Fruit fly (Drosophila melanogaster) whole organism, pupa: ENCODE results near the gene CG7126.

Experiments
- CG10348 ChIP-seq: fragments of 200-800 bp; sonication (Bioruptor generic); IDR thresholded peaks from 2 replicates; pipeline ENCODE4 v1.3.6; 2022; ENCODE audit warnings: missing biosample characterization, missing genetic modification characterization
- CG12605 ChIP-seq: fragments of 200-800 bp; sonication (Bioruptor generic); IDR thresholded peaks from 2 replicates; pipeline ENCODE4 v1.3.6; 2022; ENCODE audit warnings: missing biosample characterization, missing genetic modification characterization
- CG13204 ChIP-seq: fragments of 200-800 bp; sonication (Bioruptor generic); optimal IDR thresholded peaks from 2 replicates; lab custom pipeline; 2018; ENCODE audit warnings: missing biosample characterization, mild to moderate bottlenecking, missing genetic modification characterization, moderate library complexity
- CG14655 ChIP-seq: fragments of 200-800 bp; sonication (Bioruptor generic); optimal IDR thresholded peaks from 3 replicates; lab custom pipeline; 2017; ENCODE audit warnings: mild to moderate bottlenecking, missing biosample characterization, missing genetic modification reagents, missing genetic modification characterization
- CG15710 ChIP-seq: fragments of 200-800 bp; sonication (Bioruptor generic); optimal IDR thresholded peaks from 2 replicates; lab custom pipeline; 2018; ENCODE audit warnings: missing biosample characterization, mild to moderate bottlenecking, missing genetic modification characterization, moderate library complexity
- CG17806 ChIP-seq: fragments of 200-800 bp; sonication (Bioruptor generic); optimal IDR thresholded peaks from 2 replicates; lab custom pipeline; 2018; ENCODE audit warnings: missing biosample characterization, mild to moderate bottlenecking, missing genetic modification characterization, moderate library complexity
- CG32121 ChIP-seq: fragments of 200-800 bp; sonication (Bioruptor generic); IDR thresholded peaks from 2 replicates; pipeline ENCODE4 v1.3.6; 2022; ENCODE audit warnings: missing biosample characterization, missing genetic modification characterization
- CG34367 ChIP-seq: fragments of 200-800 bp; sonication (Bioruptor generic); optimal IDR thresholded peaks from 2 replicates; lab custom pipeline; 2018; ENCODE audit warnings: missing biosample characterization, mild to moderate bottlenecking, missing genetic modification characterization
- CG4496 ChIP-seq: fragments of 200-800 bp; sonication (Bioruptor generic); IDR thresholded peaks from 3 replicates; pipeline ENCODE4 v1.3.6; 2022; ENCODE audit warnings: missing biosample characterization, missing genetic modification characterization
- CG8159 ChIP-seq: fragments of 200-800 bp; sonication (Bioruptor generic); optimal IDR thresholded peaks from 3 replicates; lab custom pipeline; 2018; ENCODE audit warnings: missing biosample characterization, mild to moderate bottlenecking, missing genetic modification characterization, moderate library complexity
- CG8301 ChIP-seq: fragments of 200-800 bp; sonication (Bioruptor generic); optimal IDR thresholded peaks from 2 replicates; lab custom pipeline; 2018; ENCODE audit warnings: missing biosample characterization, mild to moderate bottlenecking, missing genetic modification characterization
- CG9948 ChIP-seq: fragments of 200-800 bp; sonication (Bioruptor generic); optimal IDR thresholded peaks from 2 replicates; lab custom pipeline; 2018; ENCODE audit warnings: missing biosample characterization, mild to moderate bottlenecking, missing genetic modification characterization, moderate library complexity
- D1 ChIP-seq: fragments of 200-800 bp; sonication (Bioruptor generic); optimal IDR thresholded peaks from 2 replicates; lab custom pipeline; 2018; ENCODE audit warnings: missing biosample characterization, mild to moderate bottlenecking, missing genetic modification characterization, moderate library complexity
- EcR ChIP-seq: fragments of 200-800 bp; sonication (Bioruptor generic); optimal IDR thresholded peaks from 3 replicates; lab custom pipeline; 2019; ENCODE audit warnings: missing biosample characterization, missing genetic modification characterization, mild to moderate bottlenecking, moderate library complexity, missing genetic modification reagents
- Ets98B ChIP-seq: fragments of 200-800 bp; sonication (Bioruptor generic); IDR thresholded peaks from 2 replicates; pipeline ENCODE4 v1.3.6; 2022; ENCODE audit warnings: missing biosample characterization, missing genetic modification characterization
- Pif1A ChIP-seq: fragments of 200-800 bp; sonication (Bioruptor generic); optimal IDR thresholded peaks from 3 replicates; lab custom pipeline; 2016; ENCODE audit warnings: missing biosample characterization, missing genetic modification characterization
- Pif1B ChIP-seq: fragments of 200-800 bp; sonication (Bioruptor generic); optimal IDR thresholded peaks from 3 replicates; lab custom pipeline; 2016; ENCODE audit warnings: missing biosample characterization, missing genetic modification characterization
- Snoo ChIP-seq: fragments of 200-800 bp; sonication (Bioruptor generic); optimal IDR thresholded peaks from 3 replicates; lab custom pipeline; 2017; ENCODE audit warnings: missing biosample characterization, mild to moderate bottlenecking, missing genetic modification characterization, inconsistent platforms
- fd96Ca ChIP-seq: fragments of 200-800 bp; sonication (Bioruptor generic); IDR thresholded peaks from 3 replicates; pipeline ENCODE4 v1.3.6; 2022; ENCODE audit warnings: missing biosample characterization, missing genetic modification characterization
- gl ChIP-seq: fragments of 200-800 bp; sonication (Bioruptor generic); optimal IDR thresholded peaks from 2 replicates; lab custom pipeline; 2018; ENCODE audit warnings: missing biosample characterization, mild to moderate bottlenecking, missing genetic modification characterization
- rn ChIP-seq: fragments of 200-800 bp; sonication (Bioruptor generic); IDR thresholded peaks from 2 replicates; pipeline ENCODE4 v1.3.6; 2022; ENCODE audit warnings: missing biosample characterization, missing genetic modification characterization

The CG7126 gene

dm6 chr3R:18295262-18295944 is 7.2 kb downstream of the CG7126 start:
- no peak for TF ChIP-seq rn (GFP tag; lab: Robert Waterston, UW)
- peak; percentile 41 for TF ChIP-seq CG9948 (tag; lab: Kevin White, UChicago)
- TF ChIP-seq CG8301 (tag; lab: Kevin White, UChicago): peak; percentile 48
- peak; percentile 46 for TF ChIP-seq EcR
- TF ChIP-seq Pif1B: peak; percentile 1
- TF ChIP-seq CG8159 (tag; lab: Kevin White, UChicago): peak; percentile 57
- no peak for TF ChIP-seq fd96Ca (GFP tag; lab: Robert Waterston, UW)
- TF ChIP-seq CG12605: no peak
- TF ChIP-seq Snoo (tag; lab: Kevin White, UChicago): no peak
- no peak for TF ChIP-seq Ets98B
- peak; percentile 55; the same call in 1 of the 2 replicates for TF ChIP-seq CG32121
- TF ChIP-seq Pif1A (GFP tag; lab: Kevin White, UChicago): peak; percentile 46
- no peak for TF ChIP-seq CG10348 (GFP tag; lab: Robert Waterston, UW)
- no peak for TF ChIP-seq CG13204
- no peak for TF ChIP-seq gl (tag; lab: Kevin White, UChicago)
- peak; percentile 39 for TF ChIP-seq CG17806
- peak; percentile 52 for TF ChIP-seq CG15710 (tag; lab: Kevin White, UChicago)

- TF ChIP-seq CG4496 (GFP tag; lab: Robert Waterston, UW) (peak; percentile 36; the same call in 1 of the 3 replicates), EcR (peak; percentile 9), CG8159 (tag; lab: Kevin White, UChicago) (no peak)
- TF ChIP-seq, all 21 proteins: peak for 2
Measured at dm6 chr3R:18294488-18294887, 8.2 kb downstream of the CG7126 start.

dm6 chr3R:18292371-18292770 is 10.3 kb downstream of the CG7126 start:
- TF ChIP-seq rn (GFP tag; lab: Robert Waterston, UW) (no peak), CG8301 (tag; lab: Kevin White, UChicago) (no peak), CG32121 (no peak), Snoo (tag; lab: Kevin White, UChicago) (no peak), Pif1B (no peak), fd96Ca (GFP tag; lab: Robert Waterston, UW) (no peak), Pif1A (GFP tag; lab: Kevin White, UChicago) (no peak), CG12605 (no peak)

dm6 chr3R:18291831-18292230 is 10.8 kb downstream of the CG7126 start:
- no peak for TF ChIP-seq CG12605
- no peak for TF ChIP-seq D1
- no peak for TF ChIP-seq CG17806
- TF ChIP-seq CG8301 (tag; lab: Kevin White, UChicago): no peak
- TF ChIP-seq CG34367: no peak

- TF ChIP-seq fd96Ca (GFP tag; lab: Robert Waterston, UW) (no peak), Ets98B (no peak), CG8301 (tag; lab: Kevin White, UChicago) (no peak), CG12605 (no peak), rn (GFP tag; lab: Robert Waterston, UW) (no peak), CG32121 (no peak), Pif1B (no peak), CG15710 (tag; lab: Kevin White, UChicago) (no peak), Pif1A (GFP tag; lab: Kevin White, UChicago) (no peak), EcR (no peak), CG10348 (GFP tag; lab: Robert Waterston, UW) (no peak)
Measured at dm6 chr3R:18288677-18289076, 14.0 kb downstream of the CG7126 start, which contains the start of gene CG7131. Gene CG7131, minus strand, starts transcription at chr3R:18288777.

dm6 chr3R:18283441-18283840 is 19.2 kb downstream of the CG7126 start, which contains the start of the genes CG14312 and CG8064:
Gene CG14312, minus strand, starts transcription at chr3R:18283528.
Gene CG8064, plus strand, starts transcription at chr3R:18283660.
- no peak for TF ChIP-seq CG8301 (tag; lab: Kevin White, UChicago)
- no peak for TF ChIP-seq CG15710 (tag; lab: Kevin White, UChicago)
- TF ChIP-seq gl (tag; lab: Kevin White, UChicago): no peak
- TF ChIP-seq CG14655 (GFP tag; lab: Kevin White, UChicago): no peak
- TF ChIP-seq rn (GFP tag; lab: Robert Waterston, UW): no peak
- no peak for TF ChIP-seq CG17806
- no peak for TF ChIP-seq CG9948 (tag; lab: Kevin White, UChicago)
- no peak for TF ChIP-seq CG13204
- TF ChIP-seq Snoo (tag; lab: Kevin White, UChicago): no peak
- no peak for TF ChIP-seq CG32121
- no peak for TF ChIP-seq Pif1B
- no peak for TF ChIP-seq fd96Ca (GFP tag; lab: Robert Waterston, UW)
- TF ChIP-seq Pif1A (GFP tag; lab: Kevin White, UChicago): no peak
- no peak for TF ChIP-seq CG8159 (tag; lab: Kevin White, UChicago)
- TF ChIP-seq D1: no peak

dm6 chr3R:18280866-18281473 is 21.7 kb downstream of the CG7126 start:
- TF ChIP-seq CG4496 (GFP tag; lab: Robert Waterston, UW) (no peak), CG14655 (GFP tag; lab: Kevin White, UChicago) (no peak), CG34367 (no peak)
